Worm (Caenorhabditis elegans) whole organism, late embryonic: ENCODE data around the gene ZK1248.17.

Source experiments
- C38D4.7 ChIP-seq: fragments of 200-800 bp; sonication (Bioruptor generic); optimal IDR thresholded peaks from 2 replicates; lab custom pipeline; 2018; ENCODE audit warnings: mild to moderate bottlenecking, missing genetic modification characterization, moderate library complexity, missing compliant biosample characterization
- F13H6.1 ChIP-seq: sonication (generic microtip); optimal IDR thresholded peaks from 2 replicates; lab custom pipeline; 2016; ENCODE audit warnings: missing genetic modification characterization, missing compliant biosample characterization
- K09A11.1 ChIP-seq: sonication (generic microtip); optimal IDR thresholded peaks from 2 replicates; lab custom pipeline; 2017; ENCODE audit warnings: antibody characterized with exemption, mild to moderate bottlenecking, missing genetic modification characterization, missing compliant biosample characterization; ENCODE audit not compliant: insufficient read depth
- T23F11.4 ChIP-seq: fragments of 200-800 bp; sonication (Bioruptor generic); optimal IDR thresholded peaks from 2 replicates; lab custom pipeline; 2018; ENCODE audit warnings: mild to moderate bottlenecking, missing genetic modification characterization, missing compliant biosample characterization
- Y22D7AL.16 ChIP-seq: sonication (generic microtip); optimal IDR thresholded peaks from 2 replicates; lab custom pipeline; 2016; ENCODE audit warnings: missing genetic modification characterization, missing compliant biosample characterization
- ahr-1 ChIP-seq: sonication (generic microtip); optimal IDR thresholded peaks from 2 replicates; lab custom pipeline; 2016; ENCODE audit warnings: missing genetic modification characterization, missing compliant biosample characterization
- ceh-18 ChIP-seq: sonication (generic microtip); optimal IDR thresholded peaks from 2 replicates; lab custom pipeline; 2016; ENCODE audit warnings: missing genetic modification characterization, missing compliant biosample characterization
- ceh-19 ChIP-seq: fragments of 200-800 bp; sonication (Bioruptor generic); optimal IDR thresholded peaks from 2 replicates; lab custom pipeline; 2018; ENCODE audit warnings: mild to moderate bottlenecking, missing genetic modification characterization, missing compliant biosample characterization
- ceh-2 ChIP-seq: sonication (generic microtip); optimal IDR thresholded peaks from 2 replicates; lab custom pipeline; 2016; ENCODE audit warnings: missing genotype, missing genetic modification characterization, missing compliant biosample characterization
- ceh-22 ChIP-seq: sonication (generic microtip); optimal IDR thresholded peaks from 2 replicates; lab custom pipeline; 2017; ENCODE audit warnings: missing biosample characterization, missing genetic modification characterization
- ceh-24 ChIP-seq: sonication (generic microtip); optimal IDR thresholded peaks from 2 replicates; lab custom pipeline; 2016; ENCODE audit warnings: mild to moderate bottlenecking, missing genetic modification characterization, missing compliant biosample characterization
- ceh-31 ChIP-seq: sonication (generic microtip); optimal IDR thresholded peaks from 2 replicates; lab custom pipeline; 2016; ENCODE audit warnings: missing genetic modification characterization, missing compliant biosample characterization
- ceh-34 ChIP-seq: sonication (generic microtip); optimal IDR thresholded peaks from 2 replicates; lab custom pipeline; 2016; ENCODE audit warnings: mild to moderate bottlenecking, missing genetic modification characterization, missing compliant biosample characterization
- ceh-45 ChIP-seq: fragments of 200-800 bp; sonication (Bioruptor generic); IDR thresholded peaks from 2 replicates; pipeline ENCODE4 v1.3.6; 2022; ENCODE audit warnings: missing genetic modification reagents, missing genetic modification characterization, missing compliant biosample characterization
- ceh-48 ChIP-seq: sonication (generic microtip); optimal IDR thresholded peaks from 2 replicates; lab custom pipeline; 2016; ENCODE audit warnings: missing genetic modification characterization, inconsistent platforms, missing compliant biosample characterization
- ceh-6 ChIP-seq: fragments of 200-800 bp; sonication (Bioruptor generic); optimal IDR thresholded peaks from 2 replicates; lab custom pipeline; 2018; ENCODE audit warnings: mild to moderate bottlenecking, missing genetic modification characterization, missing compliant biosample characterization
- che-1 ChIP-seq: sonication (generic microtip); optimal IDR thresholded peaks from 2 replicates; lab custom pipeline; 2016; ENCODE audit warnings: mild to moderate bottlenecking, missing genetic modification characterization, missing compliant biosample characterization
- dmd-4 ChIP-seq: sonication (generic microtip); optimal IDR thresholded peaks from 2 replicates; lab custom pipeline; 2016; ENCODE audit warnings: borderline replicate concordance, missing genetic modification characterization, missing compliant biosample characterization
- elt-2 ChIP-seq: sonication (generic microtip); optimal IDR thresholded peaks from 2 replicates; lab custom pipeline; 2016; ENCODE audit warnings: missing genetic modification reagents, missing genetic modification characterization, missing compliant biosample characterization
- fax-1 ChIP-seq: sonication (generic microtip); optimal IDR thresholded peaks from 2 replicates; lab custom pipeline; 2016; ENCODE audit warnings: missing genotype, missing genetic modification characterization, missing compliant biosample characterization
- gmeb-2 ChIP-seq: sonication (generic microtip); optimal IDR thresholded peaks from 2 replicates; lab custom pipeline; 2016; ENCODE audit warnings: missing genetic modification characterization, inconsistent platforms, missing compliant biosample characterization
- hlh-15 ChIP-seq: sonication (generic microtip); optimal IDR thresholded peaks from 2 replicates; lab custom pipeline; 2016; ENCODE audit warnings: missing genetic modification characterization, missing compliant biosample characterization
- hlh-30 ChIP-seq: sonication (generic microtip); optimal IDR thresholded peaks from 2 replicates; lab custom pipeline; 2017; ENCODE audit warnings: antibody characterized with exemption, missing genetic modification characterization, missing compliant biosample characterization; ENCODE audit not compliant: insufficient read depth
- hlh-6 ChIP-seq: sonication (generic microtip); optimal IDR thresholded peaks from 2 replicates; lab custom pipeline; 2016; ENCODE audit warnings: missing genotype, missing genetic modification characterization, missing compliant biosample characterization
- hlh-8 ChIP-seq: sonication (generic microtip); optimal IDR thresholded peaks from 2 replicates; lab custom pipeline; 2016; ENCODE audit warnings: missing genotype, missing genetic modification characterization, missing compliant biosample characterization
- lim-6 ChIP-seq: sonication (generic microtip); optimal IDR thresholded peaks from 2 replicates; lab custom pipeline; 2016; ENCODE audit warnings: missing genetic modification characterization, missing compliant biosample characterization
- lin-11 ChIP-seq: fragments of 200-800 bp; sonication (Bioruptor generic); optimal IDR thresholded peaks from 2 replicates; lab custom pipeline; 2018; ENCODE audit warnings: mild to moderate bottlenecking, missing genetic modification characterization, missing compliant biosample characterization
- madf-2 ChIP-seq: sonication (generic microtip); optimal IDR thresholded peaks from 2 replicates; lab custom pipeline; 2017; ENCODE audit warnings: missing genetic modification characterization, missing compliant biosample characterization
- nfya-1 ChIP-seq: sonication (generic microtip); optimal IDR thresholded peaks from 2 replicates; lab custom pipeline; 2017; ENCODE audit warnings: missing genetic modification characterization, mild to moderate bottlenecking, missing compliant biosample characterization, antibody characterized with exemption, moderate library complexity
- nhr-232 ChIP-seq: sonication (generic microtip); optimal IDR thresholded peaks from 2 replicates; lab custom pipeline; 2016; ENCODE audit warnings: missing genetic modification characterization, missing compliant biosample characterization
- npax-4 ChIP-seq: sonication (generic microtip); optimal IDR thresholded peaks from 2 replicates; lab custom pipeline; 2016; ENCODE audit warnings: missing genetic modification characterization, missing compliant biosample characterization
- odd-2 ChIP-seq: sonication (generic microtip); optimal IDR thresholded peaks from 2 replicates; lab custom pipeline; 2017; ENCODE audit warnings: antibody characterized with exemption, mild to moderate bottlenecking, missing genetic modification characterization, missing compliant biosample characterization
- pat-9 ChIP-seq: fragments of 200-800 bp; sonication (Bioruptor generic); optimal IDR thresholded peaks from 2 replicates; lab custom pipeline; 2018; ENCODE audit warnings: mild to moderate bottlenecking, missing genetic modification characterization, moderate library complexity, missing compliant biosample characterization
- pha-2 ChIP-seq: sonication (generic microtip); optimal IDR thresholded peaks from 2 replicates; lab custom pipeline; 2017; ENCODE audit warnings: mild to moderate bottlenecking, missing genetic modification characterization, missing compliant biosample characterization
- pha-4 ChIP-seq: fragments of 150-350 bp; optimal IDR thresholded peaks from 2 replicates; lab custom pipeline; 2018; ENCODE audit warnings: missing biosample characterization, missing genetic modification reagents, missing genetic modification characterization
- pqm-1 ChIP-seq: sonication (generic microtip); optimal IDR thresholded peaks from 2 replicates; lab custom pipeline; 2016; ENCODE audit warnings: missing genetic modification characterization, missing compliant biosample characterization
- pros-1 ChIP-seq: fragments of 150-350 bp; optimal IDR thresholded peaks from 2 replicates; lab custom pipeline; 2014; ENCODE audit warnings: missing biosample characterization, missing genetic modification reagents, missing genetic modification characterization
- ref-2 ChIP-seq: sonication (generic microtip); optimal IDR thresholded peaks from 2 replicates; lab custom pipeline; 2016; ENCODE audit warnings: missing genetic modification characterization, missing compliant biosample characterization
- sdc-2 ChIP-seq: sonication (generic microtip); optimal IDR thresholded peaks from 2 replicates; lab custom pipeline; 2016; ENCODE audit warnings: missing genotype, missing genetic modification characterization, missing compliant biosample characterization
- sox-4 ChIP-seq: sonication (generic microtip); optimal IDR thresholded peaks from 2 replicates; lab custom pipeline; 2017; ENCODE audit warnings: mild to moderate bottlenecking, missing genetic modification characterization, inconsistent platforms, missing compliant biosample characterization
- unc-42 ChIP-seq: sonication (generic microtip); optimal IDR thresholded peaks from 2 replicates; lab custom pipeline; 2016; ENCODE audit warnings: missing genotype, missing genetic modification characterization, missing compliant biosample characterization
- zip-5 ChIP-seq: sonication (generic microtip); optimal IDR thresholded peaks from 2 replicates; lab custom pipeline; 2016; ENCODE audit warnings: missing genetic modification characterization, missing compliant biosample characterization
- ztf-16 ChIP-seq: sonication (generic microtip); optimal IDR thresholded peaks from 2 replicates; lab custom pipeline; 2017; ENCODE audit warnings: missing genetic modification characterization, missing compliant biosample characterization

The ZK1248.17 gene

ce11 chrII:5845441-5845840, at the start of gene ZK1248.17, which contains the start of gene H41C03.3:
TSS of gene ZK1248.17 (minus strand) at chrII:5845541.
TSS of gene H41C03.3 (plus strand) at chrII:5845777.
- TF ChIP-seq ceh-19 (GFP tag; lab: Kevin White, UChicago) (no peak), che-1 (tag; lab: Kevin White, UChicago) (no peak)

ce11 chrII:5892813-5893212, 47.5 kb upstream of the ZK1248.17 start:
- no peak for TF ChIP-seq npax-4 (tag; lab: Kevin White, UChicago)
- TF ChIP-seq unc-42: no peak
- no peak for TF ChIP-seq sdc-2 (tag; lab: Kevin White, UChicago)
- no peak for TF ChIP-seq ceh-31 (tag; lab: Kevin White, UChicago)
- TF ChIP-seq F13H6.1 (tag; lab: Kevin White, UChicago): no peak
- no peak for TF ChIP-seq pha-2
- TF ChIP-seq ztf-16 (tag; lab: Kevin White, UChicago): no peak
- no peak for TF ChIP-seq Y22D7AL.16
- no peak for TF ChIP-seq ceh-18 (tag; lab: Kevin White, UChicago)
- TF ChIP-seq ceh-22: no peak
- no peak for TF ChIP-seq ceh-24 (tag; lab: Kevin White, UChicago)
- no peak for TF ChIP-seq ahr-1

DNA sequence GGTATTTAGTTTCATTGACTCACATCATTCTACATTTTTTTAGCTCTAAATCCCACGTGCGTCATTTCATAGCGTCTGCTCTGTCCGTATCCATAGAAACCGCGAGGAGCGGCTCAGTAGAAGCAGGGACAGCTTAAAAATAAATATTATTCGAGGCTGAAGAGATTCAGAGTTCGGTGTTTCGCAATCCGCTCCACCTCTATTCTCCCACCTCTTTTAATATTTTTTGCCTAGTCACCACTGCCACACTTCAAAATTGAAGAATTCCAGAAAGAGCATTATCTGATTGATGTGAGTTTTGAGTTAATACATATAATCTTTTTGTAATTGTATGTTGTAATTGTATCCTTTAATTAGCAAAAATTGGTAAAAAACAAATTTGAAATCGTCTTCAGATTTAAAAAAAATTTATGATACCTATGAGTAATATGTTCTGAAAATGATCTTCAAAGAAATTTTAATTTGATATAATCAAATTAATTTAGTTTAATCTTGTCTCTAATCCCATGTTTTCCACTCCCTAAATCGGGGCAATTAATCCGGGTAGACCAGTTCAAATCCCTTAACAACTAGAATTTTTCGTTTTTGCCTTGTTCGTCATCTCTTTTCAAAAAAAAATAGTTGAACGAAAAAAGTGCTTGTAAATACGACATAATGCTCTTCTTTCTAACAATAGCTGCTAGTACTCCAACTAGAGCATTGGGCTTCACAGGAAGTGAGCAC, 44.2 kb upstream of the ZK1248.17 start:
- no peak for TF ChIP-seq zip-5 (tag; lab: Kevin White, UChicago)
- TF ChIP-seq hlh-8 (tag; lab: Kevin White, UChicago): no peak
- no peak for TF ChIP-seq ceh-31 (tag; lab: Kevin White, UChicago)
- no peak for TF ChIP-seq pqm-1
- no peak for TF ChIP-seq dmd-4
- no peak for TF ChIP-seq ceh-45
- no peak for TF ChIP-seq nhr-232 (tag; lab: Kevin White, UChicago)
- TF ChIP-seq nfya-1 (tag; lab: Kevin White, UChicago): no peak
- no peak for TF ChIP-seq lim-6 (tag; lab: Kevin White, UChicago)
- no peak for TF ChIP-seq hlh-15 (tag; lab: Kevin White, UChicago)

DNA sequence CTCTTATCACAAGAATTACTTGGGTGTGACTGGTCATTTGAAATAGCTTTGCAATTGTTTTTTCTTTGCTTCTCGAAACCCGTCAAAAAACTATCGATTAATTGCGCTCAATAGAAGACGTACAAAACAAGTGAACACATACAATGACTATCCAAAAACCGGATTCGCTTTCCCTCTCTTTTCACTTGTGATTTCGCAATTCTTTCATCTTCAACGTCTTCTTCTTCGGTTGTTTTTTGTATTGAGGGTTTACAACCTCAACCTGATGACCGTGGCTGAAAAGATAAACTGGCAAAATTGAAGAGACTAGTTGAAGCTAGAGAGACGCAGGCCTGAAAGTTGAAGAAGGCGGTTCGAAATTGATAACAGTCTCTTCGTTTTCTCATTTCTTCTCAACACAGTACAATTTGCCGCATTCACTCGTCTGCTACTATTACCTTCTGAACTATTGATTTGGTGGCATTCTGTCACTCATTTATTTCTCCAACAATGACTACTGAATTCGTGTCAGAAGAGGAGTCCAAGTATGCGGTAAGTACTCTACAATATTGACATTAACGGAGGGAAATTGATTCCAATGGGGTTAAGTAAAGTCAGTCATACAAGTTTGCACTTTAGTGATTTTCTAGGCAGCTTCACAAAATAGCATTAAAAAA, 40.8 kb upstream of the ZK1248.17 start:
- TF ChIP-seq ceh-2 (tag; lab: Kevin White, UChicago) (no peak), ahr-1 (no peak), pha-2 (no peak), ceh-48 (tag; lab: Kevin White, UChicago) (no peak), T23F11.4 (GFP tag; lab: Kevin White, UChicago) (no peak), sox-4 (no peak), madf-2 (tag; lab: Kevin White, UChicago) (no peak), dmd-4 (no peak), odd-2 (tag; lab: Kevin White, UChicago) (no peak), C38D4.7 (GFP tag; lab: Kevin White, UChicago) (no peak), ref-2 (tag; lab: Kevin White, UChicago) (no peak), elt-2 (tag; lab: Kevin White, UChicago) (no peak), lin-11 (tag; lab: Kevin White, UChicago) (no peak)

DNA sequence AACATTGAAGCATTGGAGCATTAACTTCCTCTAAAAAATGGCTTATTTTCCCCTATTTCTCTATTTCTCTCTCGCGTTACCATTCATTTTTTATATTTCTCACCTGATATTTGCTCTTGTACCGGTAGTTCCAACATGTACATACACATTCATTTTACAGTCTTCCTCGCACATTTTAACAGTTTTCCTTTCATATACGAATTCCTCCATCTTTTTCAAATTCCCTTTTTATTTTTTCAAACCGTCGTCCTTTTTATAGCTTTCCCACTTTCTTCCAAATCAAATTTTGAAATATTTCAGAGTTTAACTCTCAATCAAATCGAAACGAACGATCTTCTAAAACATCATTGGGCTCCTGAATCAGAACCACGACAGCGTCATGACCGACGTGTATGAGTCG, 38.9 kb upstream of the ZK1248.17 start, which contains the start of gene rfip-1:
Gene rfip-1 (plus strand): TSS at position 301 of the 400 bp plus-strand sequence.
- TF ChIP-seq unc-42: no peak
- no peak for TF ChIP-seq sdc-2 (tag; lab: Kevin White, UChicago)
- no peak for TF ChIP-seq hlh-6 (tag; lab: Kevin White, UChicago)
- TF ChIP-seq sox-4: no peak
- TF ChIP-seq hlh-30 (tag; lab: Kevin White, UChicago): no peak
- TF ChIP-seq gmeb-2 (tag; lab: Kevin White, UChicago): no peak
- no peak for TF ChIP-seq ceh-34
- no peak for TF ChIP-seq nfya-1 (tag; lab: Kevin White, UChicago)
- TF ChIP-seq madf-2 (tag; lab: Kevin White, UChicago): no peak
- no peak for TF ChIP-seq K09A11.1
- TF ChIP-seq pha-4 (tag; lab: Kevin White, UChicago): no peak
- no peak for TF ChIP-seq T23F11.4 (GFP tag; lab: Kevin White, UChicago)
- TF ChIP-seq pros-1: no peak
- no peak for TF ChIP-seq Y22D7AL.16
- TF ChIP-seq fax-1: no peak
- TF ChIP-seq ceh-6 (GFP tag; lab: Kevin White, UChicago): no peak
- TF ChIP-seq odd-2 (tag; lab: Kevin White, UChicago): no peak
- no peak for TF ChIP-seq pat-9 (tag; lab: Kevin White, UChicago)
- no peak for TF ChIP-seq ref-2 (tag; lab: Kevin White, UChicago)
